Fruit fly (Drosophila melanogaster) whole organism, embryonic: ENCODE results near the gene CG42820.
A peak's percentile ranks its signal among the peaks of the same experiment; 100 is the strongest.

Experiments used
- Ada2b ChIP-seq: fragments of 200-800 bp; sonication (Bioruptor generic); IDR thresholded peaks from 2 replicates; pipeline ENCODE4 v1.3.6; 2022; ENCODE audit warnings: missing biosample characterization, missing genetic modification characterization
- Atf6 ChIP-seq: fragments of 200-800 bp; sonication (Bioruptor generic); IDR thresholded peaks from 2 replicates; pipeline ENCODE4 v1.3.6; 2022; ENCODE audit warnings: missing biosample characterization, missing genetic modification characterization
- BEAF-32 ChIP-seq: fragments of 200-800 bp; sonication (Bioruptor generic); optimal IDR thresholded peaks from 3 replicates; lab custom pipeline; 2017; ENCODE audit warnings: missing biosample characterization, missing genetic modification characterization, mild to moderate bottlenecking, moderate library complexity, missing genetic modification reagents
- CG10321 ChIP-seq: fragments of 200-800 bp; sonication (Bioruptor generic); IDR thresholded peaks from 2 replicates; pipeline ENCODE4 v1.3.6; 2022; ENCODE audit warnings: missing biosample characterization, missing genetic modification characterization
- CG12299 ChIP-seq: fragments of 200-800 bp; sonication (Bioruptor generic); optimal IDR thresholded peaks from 2 replicates; lab custom pipeline; 2018; ENCODE audit warnings: missing biosample characterization, mild to moderate bottlenecking, missing genetic modification characterization
- CG12769 ChIP-seq: fragments of 200-800 bp; sonication (Bioruptor generic); optimal IDR thresholded peaks from 2 replicates; lab custom pipeline; 2019; ENCODE audit warnings: missing biosample characterization, mild to moderate bottlenecking, missing genetic modification characterization, moderate library complexity
- CG1529 ChIP-seq: fragments of 200-800 bp; sonication (Bioruptor generic); optimal IDR thresholded peaks from 3 replicates; lab custom pipeline; 2018; ENCODE audit warnings: missing biosample characterization, missing genetic modification characterization
- CG34422 ChIP-seq: fragments of 200-800 bp; sonication (Bioruptor generic); IDR thresholded peaks from 3 replicates; pipeline ENCODE4 v1.3.6; 2022; ENCODE audit warnings: missing biosample characterization, missing genetic modification characterization
- CG3726 ChIP-seq: fragments of 200-800 bp; sonication (Bioruptor generic); IDR thresholded peaks from 3 replicates; pipeline ENCODE4, ENCODE4 v1.3.6; 2022; ENCODE audit warnings: missing biosample characterization, missing genetic modification characterization
- CG4328 ChIP-seq: fragments of 200-800 bp; sonication (Bioruptor generic); optimal IDR thresholded peaks from 3 replicates; lab custom pipeline; 2017; ENCODE audit warnings: missing biosample characterization, missing genetic modification reagents, missing genetic modification characterization
- CG4617 ChIP-seq: fragments of 200-800 bp; sonication (Bioruptor generic); optimal IDR thresholded peaks from 3 replicates; lab custom pipeline; 2016; ENCODE audit warnings: missing biosample characterization, missing genetic modification characterization, borderline replicate concordance
- CG4854 ChIP-seq: fragments of 200-800 bp; sonication (Bioruptor generic); optimal IDR thresholded peaks from 2 replicates; lab custom pipeline; 2016; ENCODE audit warnings: missing biosample characterization, missing genetic modification characterization, inconsistent platforms
- CG8290 ChIP-seq, 3 experiments: fragments of 200-800 bp; sonication (Bioruptor generic); optimal IDR thresholded peaks; 2 replicates each; lab custom pipeline; 2016 to 2019; ENCODE audit warnings: missing biosample characterization in 3 of 3, missing genetic modification characterization in 3 of 3, mild to moderate bottlenecking in 2 of 3, moderate library complexity in 1 of 3
- CG8765 ChIP-seq: fragments of 200-800 bp; sonication (Bioruptor generic); IDR thresholded peaks from 2 replicates; pipeline ENCODE4 v1.3.6; 2022; ENCODE audit warnings: missing biosample characterization, missing genetic modification characterization
- CG9215 ChIP-seq: fragments of 200-800 bp; sonication (Bioruptor generic); IDR thresholded peaks from 2 replicates; pipeline ENCODE4 v1.3.6; 2022; ENCODE audit warnings: missing biosample characterization, missing genetic modification characterization
- CG9876 ChIP-seq: fragments of 200-800 bp; sonication (Bioruptor generic); optimal IDR thresholded peaks from 2 replicates; lab custom pipeline; 2016; ENCODE audit warnings: missing biosample characterization, missing genetic modification characterization
- Dfd ChIP-seq, 2 experiments: fragments of >200 bp; optimal IDR thresholded peaks; 2 replicates each; lab custom pipeline; 2017; ENCODE audit warnings: missing biosample characterization in 2 of 2, missing genetic modification characterization in 2 of 2
- Doc2 ChIP-seq: fragments of 200-800 bp; sonication (Bioruptor generic); IDR thresholded peaks from 2 replicates; pipeline ENCODE4 v1.3.6; 2022; ENCODE audit warnings: missing biosample characterization, missing genetic modification characterization
- Jarid2 ChIP-seq: fragments of 200-800 bp; sonication (Bioruptor generic); optimal IDR thresholded peaks from 3 replicates; lab custom pipeline; 2017; ENCODE audit warnings: mild to moderate bottlenecking, missing biosample characterization, missing genetic modification reagents, missing genetic modification characterization
- NC2α ChIP-seq: fragments of 200-800 bp; sonication (Bioruptor generic); optimal IDR thresholded peaks from 2 replicates; lab custom pipeline; 2016; ENCODE audit warnings: missing biosample characterization, missing genetic modification characterization
- Pdp1 ChIP-seq, 2 experiments: fragments of 200-800 bp; sonication (Bioruptor generic); optimal IDR thresholded peaks; 3 replicates each; lab custom pipeline; 2016; ENCODE audit warnings: missing biosample characterization in 2 of 2, missing genetic modification characterization in 2 of 2, mild to moderate bottlenecking in 1 of 2, moderate library complexity in 1 of 2
- Rx ChIP-seq: fragments of 200-800 bp; sonication (Bioruptor generic); IDR thresholded peaks from 2 replicates; pipeline ENCODE4 v1.3.6; 2022; ENCODE audit warnings: missing biosample characterization, missing genetic modification characterization
- Sry-β ChIP-seq: fragments of 200-800 bp; sonication (Bioruptor generic); optimal IDR thresholded peaks from 2 replicates; lab custom pipeline; 2018; ENCODE audit warnings: missing biosample characterization, mild to moderate bottlenecking, missing genetic modification characterization, moderate library complexity
- cato ChIP-seq: fragments of 200-800 bp; sonication (Bioruptor generic); optimal IDR thresholded peaks from 2 replicates; lab custom pipeline; 2016; ENCODE audit warnings: missing biosample characterization, missing genetic modification characterization, borderline replicate concordance
- caup ChIP-seq: fragments of 200-800 bp; sonication (Bioruptor generic); optimal IDR thresholded peaks from 3 replicates; lab custom pipeline; 2017; ENCODE audit warnings: missing biosample characterization, mild to moderate bottlenecking, missing genetic modification characterization, moderate library complexity; ENCODE audit not compliant: severe bottlenecking
- chinmo ChIP-seq: fragments of 200-800 bp; sonication (Bioruptor generic); IDR thresholded peaks from 4 replicates; pipeline ENCODE4 v1.3.6; 2022; ENCODE audit warnings: missing biosample characterization, missing genetic modification characterization; ENCODE audit not compliant: partially characterized antibody
- dm ChIP-seq: fragments of 200-800 bp; sonication (Bioruptor generic); optimal IDR thresholded peaks from 3 replicates; lab custom pipeline; 2016; ENCODE audit warnings: missing biosample characterization, missing genetic modification characterization
- fd3F ChIP-seq: fragments of 200-800 bp; sonication (Bioruptor generic); optimal IDR thresholded peaks from 2 replicates; lab custom pipeline; 2018; ENCODE audit warnings: missing biosample characterization, mild to moderate bottlenecking, missing genetic modification characterization, moderate library complexity
- gsb-n ChIP-seq: fragments of 200-800 bp; sonication (Bioruptor generic); optimal IDR thresholded peaks from 3 replicates; lab custom pipeline; 2018; ENCODE audit warnings: missing biosample characterization, mild to moderate bottlenecking, missing genetic modification characterization
- ham ChIP-seq: fragments of 200-800 bp; sonication (Bioruptor generic); IDR thresholded peaks from 2 replicates; pipeline ENCODE4 v1.3.6; 2022; ENCODE audit warnings: missing biosample characterization, missing genetic modification characterization
- kay ChIP-seq: fragments of 200-800 bp; sonication (Bioruptor generic); optimal IDR thresholded peaks from 2 replicates; lab custom pipeline; 2016; ENCODE audit warnings: missing biosample characterization, missing genetic modification characterization
- lmd ChIP-seq: fragments of 200-800 bp; sonication (Bioruptor generic); IDR thresholded peaks from 2 replicates; pipeline ENCODE4 v1.3.6; 2022; ENCODE audit warnings: missing biosample characterization, missing genetic modification characterization
- lola ChIP-seq, 3 experiments: fragments of >200 bp in 2 of 3; fragments of 200-800 bp in 1 of 3; sonication (Bioruptor generic) in 1 of 3; optimal IDR thresholded peaks; 2 replicates each; lab custom pipeline; 2017 to 2019; ENCODE audit warnings: missing biosample characterization in 3 of 3, missing genetic modification characterization in 3 of 3, mild to moderate bottlenecking in 1 of 3, moderate library complexity in 1 of 3
- mam ChIP-seq: fragments of 200-800 bp; sonication (Bioruptor generic); optimal IDR thresholded peaks from 3 replicates; lab custom pipeline; 2016; ENCODE audit warnings: missing biosample characterization, missing genetic modification characterization
- nerfin-1 ChIP-seq: fragments of 200-800 bp; sonication (Bioruptor generic); optimal IDR thresholded peaks from 3 replicates; lab custom pipeline; 2019; ENCODE audit warnings: missing biosample characterization, mild to moderate bottlenecking, missing genetic modification characterization, moderate library complexity
- oc ChIP-seq: fragments of 200-800 bp; sonication (Bioruptor generic); optimal IDR thresholded peaks from 2 replicates; lab custom pipeline; 2018; ENCODE audit warnings: missing biosample characterization, mild to moderate bottlenecking, missing genetic modification characterization, moderate library complexity
- pros ChIP-seq: fragments of 200-800 bp; sonication (Bioruptor generic); optimal IDR thresholded peaks from 3 replicates; lab custom pipeline; 2019; ENCODE audit warnings: missing biosample characterization, mild to moderate bottlenecking, missing genetic modification characterization, moderate library complexity
- ro ChIP-seq: fragments of 200-800 bp; sonication (Bioruptor generic); IDR thresholded peaks from 2 replicates; pipeline ENCODE4 v1.3.6; 2022; ENCODE audit warnings: missing biosample characterization, missing genetic modification characterization
- sd ChIP-seq: fragments of 200-800 bp; sonication (Bioruptor generic); optimal IDR thresholded peaks from 3 replicates; lab custom pipeline; 2018; ENCODE audit warnings: missing biosample characterization, mild to moderate bottlenecking, missing genetic modification characterization, moderate library complexity
- sqz ChIP-seq: fragments of 200-800 bp; sonication (Bioruptor generic); optimal IDR thresholded peaks from 3 replicates; lab custom pipeline; 2018; ENCODE audit warnings: missing biosample characterization, mild to moderate bottlenecking, missing genetic modification characterization
- tup ChIP-seq: fragments of 200-800 bp; sonication (Bioruptor generic); optimal IDR thresholded peaks from 2 replicates; lab custom pipeline; 2016; ENCODE audit warnings: missing biosample characterization, mild to moderate bottlenecking, missing genetic modification characterization, moderate library complexity
- unpg ChIP-seq: fragments of 200-800 bp; sonication (Bioruptor generic); optimal IDR thresholded peaks from 3 replicates; lab custom pipeline; 2018; ENCODE audit warnings: missing biosample characterization, mild to moderate bottlenecking, missing genetic modification characterization, moderate library complexity
- vfl ChIP-seq: fragments of 200-800 bp; sonication (Bioruptor generic); optimal IDR thresholded peaks from 2 replicates; lab custom pipeline; 2016; ENCODE audit warnings: missing biosample characterization, missing genetic modification characterization
- wdn ChIP-seq: fragments of 200-800 bp; sonication (Bioruptor generic); IDR thresholded peaks from 2 replicates; pipeline ENCODE4 v1.3.6; 2022; ENCODE audit warnings: missing biosample characterization, missing genetic modification characterization
- z ChIP-seq: fragments of 200-800 bp; sonication (Bioruptor generic); IDR thresholded peaks from 3 replicates; pipeline ENCODE4 v1.3.6; 2022; ENCODE audit warnings: missing biosample characterization, missing genetic modification characterization
- zfh1 ChIP-seq: fragments of 200-800 bp; sonication (Bioruptor generic); IDR thresholded peaks from 3 replicates; pipeline ENCODE4 v1.3.6; 2022; ENCODE audit warnings: missing biosample characterization, missing genetic modification characterization
- zfh2 ChIP-seq: fragments of 200-800 bp; sonication (Bioruptor generic); optimal IDR thresholded peaks from 2 replicates; lab custom pipeline; 2016; ENCODE audit warnings: missing biosample characterization, missing genetic modification characterization

The CG42820 gene

dm6 chr2L:8403286-8404270 lies 11.4 kb upstream of the CG42820 start, which contains the start of gene emb (continued):
- TF ChIP-seq z (GFP tag; lab: Robert Waterston, UW), result no peak
- TF ChIP-seq NC2α, result no peak
- TF ChIP-seq cato (GFP tag; lab: Kevin White, UChicago), result peak; percentile 13
- no peak for TF ChIP-seq Jarid2 (GFP tag; lab: Kevin White, UChicago)
- TF ChIP-seq Pdp1 (GFP tag; optimal IDR thresholded peaks at IDR 0.05; lab: Kevin White, UChicago), result peak in 1 of 2 experiments; percentile 17
- no peak for TF ChIP-seq pros
- TF ChIP-seq CG8290 (GFP tag; optimal IDR thresholded peaks at IDR 0.05; lab: Kevin White, UChicago), result peak; percentile 95
- TF ChIP-seq CG8290 (tag; optimal IDR thresholded peaks at IDR 0.05; lab: Kevin White, UChicago), result peak in 1 of 2 experiments; percentile 93
- no peak for TF ChIP-seq CG12299 (tag; lab: Kevin White, UChicago)
- TF ChIP-seq fd3F (GFP tag; lab: Kevin White, UChicago), result no peak
- no peak for TF ChIP-seq wdn
- no peak for TF ChIP-seq gsb-n (tag; lab: Kevin White, UChicago)
- TF ChIP-seq sqz (GFP tag; lab: Kevin White, UChicago), result peak; percentile 67
- TF ChIP-seq Rx (GFP tag; lab: Robert Waterston, UW), result 0 out of 2 replicates have a peak, but pooled peaks have one; percentile 25
- TF ChIP-seq mam (GFP tag; lab: Kevin White, UChicago), result peak; percentile 62
- no peak for TF ChIP-seq unpg (GFP tag; lab: Kevin White, UChicago)
- peak in 1 of 3 experiments; percentile 38 for TF ChIP-seq lola (GFP tag; optimal IDR thresholded peaks at IDR 0.05; lab: Kevin White, UChicago)
- no peak for TF ChIP-seq ro (GFP tag; lab: Robert Waterston, UW)
- no peak for TF ChIP-seq CG12769 (tag; lab: Kevin White, UChicago)
- TF ChIP-seq CG10321 (GFP tag; lab: Robert Waterston, UW), result no peak
- no peak for TF ChIP-seq Dfd (GFP tag; optimal IDR thresholded peaks at IDR 0.05; lab: Kevin White, UChicago)
- TF ChIP-seq CG34422 (GFP tag; lab: Robert Waterston, UW), result peak; percentile 79; the same call in 1 of the 3 replicates
- TF ChIP-seq Doc2, result no peak
- no peak for TF ChIP-seq CG1529 (GFP tag; lab: Kevin White, UChicago)
- TF ChIP-seq kay, result no peak
- TF ChIP-seq oc (tag; lab: Kevin White, UChicago), result no peak
- peak; percentile 40 for TF ChIP-seq CG4328
- no peak for TF ChIP-seq CG8765
- peak; percentile 83 for TF ChIP-seq dm
- TF ChIP-seq CG4854 (GFP tag; lab: Kevin White, UChicago), result peak; percentile 43
- peak; percentile 91 for TF ChIP-seq BEAF-32 (GFP tag; lab: Kevin White, UChicago)
- no peak for TF ChIP-seq Ada2b (GFP tag; lab: Robert Waterston, UW)
- peak; percentile 17; the same call in 1 of the 2 replicates for TF ChIP-seq CG9215 (GFP tag; lab: Robert Waterston, UW)
- no peak for TF ChIP-seq sd
- TF ChIP-seq ham, result no peak
- TF ChIP-seq CG3726 (GFP tag; lab: Robert Waterston, UW), result no peak
- peak; percentile 34 for TF ChIP-seq vfl (GFP tag; lab: Kevin White, UChicago)
- TF ChIP-seq lmd (GFP tag; lab: Robert Waterston, UW), result peak; percentile 21; the same call in 1 of the 2 replicates
- TF ChIP-seq zfh2 (GFP tag; lab: Kevin White, UChicago), result peak; percentile 60
- peak; percentile 36; the same call in 1 of the 3 replicates for TF ChIP-seq zfh1 (GFP tag; lab: Robert Waterston, UW)
- TF ChIP-seq CG9876, result peak; percentile 25
- TF ChIP-seq caup (GFP tag; lab: Kevin White, UChicago), result peak; percentile 36
- peak; percentile 39; the same call in 1 of the 2 replicates for TF ChIP-seq Atf6 (GFP tag; lab: Robert Waterston, UW)
- no peak for TF ChIP-seq tup (GFP tag; lab: Kevin White, UChicago)
- peak; percentile 61 for TF ChIP-seq CG4617 (GFP tag; lab: Kevin White, UChicago)
- peak; percentile 89 for TF ChIP-seq nerfin-1
- peak; percentile 3 for TF ChIP-seq Sry-β (GFP tag; lab: Kevin White, UChicago)
- TF ChIP-seq chinmo (GFP tag; lab: Robert Waterston, UW), result peak; percentile 98
